Fruit fly (Drosophila melanogaster) whole organism, embryonic: ENCODE measurements around the gene CG10341.

Experiments
- Awh ChIP-seq: fragments of 200-800 bp; sonication (Bioruptor generic); IDR thresholded peaks from 2 replicates; pipeline ENCODE4, ENCODE4 v1.3.6; 2022; ENCODE audit warnings: missing biosample characterization, missing genetic modification characterization
- B-H1 ChIP-seq: fragments of 200-800 bp; sonication (Bioruptor generic); IDR thresholded peaks from 3 replicates; pipeline ENCODE4 v1.3.6; 2022; ENCODE audit warnings: missing biosample characterization, missing genetic modification characterization
- B-H2 ChIP-seq: fragments of 200-800 bp; sonication (Bioruptor generic); optimal IDR thresholded peaks from 2 replicates; lab custom pipeline; 2018; ENCODE audit warnings: missing biosample characterization, mild to moderate bottlenecking, missing genetic modification characterization
- Blimp-1 ChIP-seq: fragments of 200-800 bp; sonication (Bioruptor generic); optimal IDR thresholded peaks from 3 replicates; lab custom pipeline; 2018; ENCODE audit warnings: missing biosample characterization, missing genetic modification characterization, mild to moderate bottlenecking, moderate library complexity, missing genetic modification reagents
- CG10209 ChIP-seq: fragments of 200-800 bp; sonication (Bioruptor generic); optimal IDR thresholded peaks from 3 replicates; lab custom pipeline; 2017; ENCODE audit warnings: missing biosample characterization, mild to moderate bottlenecking, missing genetic modification characterization, missing genetic modification reagents
- CG11456 ChIP-seq: fragments of 200-800 bp; sonication (Bioruptor generic); IDR thresholded peaks from 3 replicates; pipeline ENCODE4 v1.3.6; 2022; ENCODE audit warnings: missing biosample characterization, missing genetic modification characterization
- CG11560 ChIP-seq: fragments of 200-800 bp; sonication (Bioruptor generic); IDR thresholded peaks from 3 replicates; pipeline ENCODE4 v1.3.6; 2022; ENCODE audit warnings: missing biosample characterization, missing genetic modification characterization
- CG13287 ChIP-seq: fragments of 200-800 bp; sonication (Bioruptor generic); IDR thresholded peaks from 2 replicates; pipeline ENCODE4 v1.3.6; 2022; ENCODE audit warnings: missing biosample characterization, missing genetic modification characterization; ENCODE audit not compliant: partially characterized antibody
- CG15479 ChIP-seq: fragments of 200-800 bp; sonication (Bioruptor generic); optimal IDR thresholded peaks from 3 replicates; lab custom pipeline; 2019; ENCODE audit warnings: missing biosample characterization, mild to moderate bottlenecking, missing genetic modification characterization, moderate library complexity
- CG1602 ChIP-seq: fragments of 200-800 bp; sonication (Bioruptor generic); optimal IDR thresholded peaks from 3 replicates; lab custom pipeline; 2016; ENCODE audit warnings: missing biosample characterization, missing genetic modification characterization
- CG1792 ChIP-seq: fragments of 200-800 bp; sonication (Bioruptor generic); optimal IDR thresholded peaks from 2 replicates; lab custom pipeline; 2016; ENCODE audit warnings: missing biosample characterization, missing genetic modification characterization
- CG30431 ChIP-seq: fragments of 200-800 bp; sonication (Bioruptor generic); optimal IDR thresholded peaks from 2 replicates; lab custom pipeline; 2017; ENCODE audit warnings: missing biosample characterization, missing genetic modification characterization
- CG3838 ChIP-seq: fragments of 200-800 bp; sonication (Bioruptor generic); optimal IDR thresholded peaks from 3 replicates; lab custom pipeline; 2016; ENCODE audit warnings: missing biosample characterization, missing genetic modification characterization
- CG4730 ChIP-seq: fragments of 200-800 bp; sonication (Bioruptor generic); IDR thresholded peaks from 2 replicates; pipeline ENCODE4 v1.3.6; 2022; ENCODE audit warnings: missing biosample characterization, missing genetic modification characterization
- CG6791 ChIP-seq: fragments of 200-800 bp; sonication (Bioruptor generic); IDR thresholded peaks from 3 replicates; pipeline ENCODE4 v1.3.6; 2022; ENCODE audit warnings: missing biosample characterization, missing genetic modification characterization; ENCODE audit not compliant: partially characterized antibody
- CG7839 ChIP-seq: fragments of 200-800 bp; sonication (Bioruptor generic); optimal IDR thresholded peaks from 3 replicates; lab custom pipeline; 2018; ENCODE audit warnings: missing biosample characterization, mild to moderate bottlenecking, missing genetic modification characterization, moderate library complexity
- CG7963 ChIP-seq: fragments of 200-800 bp; sonication (Bioruptor generic); IDR thresholded peaks from 3 replicates; pipeline ENCODE4 v1.3.6; 2022; ENCODE audit warnings: missing biosample characterization, missing genetic modification characterization; ENCODE audit not compliant: partially characterized antibody
- CG8924 ChIP-seq: fragments of 200-800 bp; optimal IDR thresholded peaks from 3 replicates; lab custom pipeline; 2019; ENCODE audit warnings: missing biosample characterization, mild to moderate bottlenecking, missing genetic modification characterization, moderate library complexity
- CG9876 ChIP-seq: fragments of 200-800 bp; sonication (Bioruptor generic); optimal IDR thresholded peaks from 2 replicates; lab custom pipeline; 2016; ENCODE audit warnings: missing biosample characterization, missing genetic modification characterization
- Dip2 ChIP-seq: fragments of 200-800 bp; sonication (Bioruptor generic); IDR thresholded peaks from 2 replicates; pipeline ENCODE4 v1.3.6; 2022; ENCODE audit warnings: missing biosample characterization, missing genetic modification characterization
- Doc2 ChIP-seq: fragments of 200-800 bp; sonication (Bioruptor generic); IDR thresholded peaks from 2 replicates; pipeline ENCODE4 v1.3.6; 2022; ENCODE audit warnings: missing biosample characterization, missing genetic modification characterization
- HLH3B ChIP-seq: fragments of 200-800 bp; sonication (Bioruptor generic); IDR thresholded peaks from 2 replicates; pipeline ENCODE4 v1.3.6; 2022; ENCODE audit warnings: missing biosample characterization, missing genetic modification characterization
- HLH4C ChIP-seq: fragments of 200-800 bp; sonication (Bioruptor generic); IDR thresholded peaks from 3 replicates; pipeline ENCODE4 v1.3.6; 2022; ENCODE audit warnings: missing biosample characterization, missing genetic modification characterization; ENCODE audit not compliant: partially characterized antibody
- Hand ChIP-seq: fragments of 200-800 bp; sonication (Bioruptor generic); optimal IDR thresholded peaks from 2 replicates; lab custom pipeline; 2017; ENCODE audit warnings: mild to moderate bottlenecking, missing biosample characterization, missing genetic modification reagents, missing genetic modification characterization
- Hr39 ChIP-seq: fragments of >200 bp; optimal IDR thresholded peaks from 2 replicates; lab custom pipeline; 2017
- Lhr ChIP-seq: fragments of 200-800 bp; sonication (Bioruptor generic); optimal IDR thresholded peaks from 3 replicates; lab custom pipeline; 2017; ENCODE audit warnings: mild to moderate bottlenecking, missing biosample characterization, missing genetic modification reagents, missing genetic modification characterization
- Lim3 ChIP-seq: fragments of 200-800 bp; sonication (Bioruptor generic); IDR thresholded peaks from 2 replicates; pipeline ENCODE4 v1.3.6; 2022; ENCODE audit warnings: missing biosample characterization, missing genetic modification characterization
- MBD-R2 ChIP-seq: fragments of 200-800 bp; sonication (Bioruptor generic); IDR thresholded peaks from 2 replicates; pipeline ENCODE4 v1.3.6; 2022; ENCODE audit warnings: missing biosample characterization, missing genetic modification characterization
- NFAT ChIP-seq: fragments of 200-800 bp; sonication (Bioruptor generic); IDR thresholded peaks from 2 replicates; pipeline ENCODE4 v1.3.6; 2022; ENCODE audit warnings: missing biosample characterization, missing genetic modification characterization
- Nf-YB ChIP-seq: fragments of 200-800 bp; sonication (Bioruptor generic); optimal IDR thresholded peaks from 3 replicates; lab custom pipeline; 2019; ENCODE audit warnings: missing biosample characterization, mild to moderate bottlenecking, missing genetic modification characterization, moderate library complexity
- Nf-YC ChIP-seq: fragments of 200-800 bp; optimal IDR thresholded peaks from 3 replicates; lab custom pipeline; 2019; ENCODE audit warnings: missing biosample characterization, mild to moderate bottlenecking, missing genetic modification characterization, moderate library complexity
- Side ChIP-seq: fragments of 200-800 bp; sonication (Bioruptor generic); optimal IDR thresholded peaks from 2 replicates; lab custom pipeline; 2016; ENCODE audit warnings: missing biosample characterization, missing genetic modification characterization
- Six4 ChIP-seq: fragments of 200-800 bp; sonication (Bioruptor generic); optimal IDR thresholded peaks from 2 replicates; lab custom pipeline; 2016; ENCODE audit warnings: missing biosample characterization, missing genetic modification characterization
- amos ChIP-seq: fragments of 200-800 bp; sonication (Bioruptor generic); IDR thresholded peaks from 2 replicates; pipeline ENCODE4 v1.3.6; 2022; ENCODE audit warnings: missing biosample characterization, missing genetic modification characterization; ENCODE audit not compliant: partially characterized antibody
- bbx ChIP-seq: fragments of 200-800 bp; sonication (Bioruptor generic); IDR thresholded peaks from 2 replicates; pipeline ENCODE4 v1.3.6; 2022; ENCODE audit warnings: missing biosample characterization, missing genetic modification characterization; ENCODE audit not compliant: partially characterized antibody
- br ChIP-seq: fragments of >200 bp; optimal IDR thresholded peaks from 2 replicates; lab custom pipeline; 2017
- corto ChIP-seq: fragments of 200-800 bp; sonication (Bioruptor generic); optimal IDR thresholded peaks from 2 replicates; lab custom pipeline; 2016; ENCODE audit warnings: missing biosample characterization, mild to moderate bottlenecking, missing genetic modification characterization, moderate library complexity
- crp ChIP-seq, 2 experiments: fragments of 200-800 bp; sonication (Bioruptor generic); optimal IDR thresholded peaks; 2 replicates in 1 of 2; 3 replicates in 1 of 2; lab custom pipeline; 2017; ENCODE audit warnings: missing biosample characterization in 2 of 2, missing genetic modification characterization in 2 of 2, mild to moderate bottlenecking in 1 of 2, moderate library complexity in 1 of 2
- dimm ChIP-seq: fragments of 200-800 bp; sonication (Bioruptor generic); IDR thresholded peaks from 2 replicates; pipeline ENCODE4 v1.3.6; 2022; ENCODE audit warnings: missing biosample characterization, missing genetic modification characterization
- lmd ChIP-seq: fragments of 200-800 bp; sonication (Bioruptor generic); IDR thresholded peaks from 2 replicates; pipeline ENCODE4 v1.3.6; 2022; ENCODE audit warnings: missing biosample characterization, missing genetic modification characterization
- lov ChIP-seq, 2 experiments: fragments of 200-800 bp in 1 of 2; fragments of >200 bp in 1 of 2; sonication (Bioruptor generic) in 1 of 2; IDR thresholded peaks in 1 of 2; optimal IDR thresholded peaks in 1 of 2; 2 replicates in 1 of 2; 3 replicates in 1 of 2; pipeline versions ENCODE4 v1.3.6 to Lab custom; 2017 to 2022; ENCODE audit warnings: missing biosample characterization in 1 of 2, missing genetic modification characterization in 1 of 2
- pnt ChIP-seq: fragments of 200-800 bp; sonication (Bioruptor generic); optimal IDR thresholded peaks from 3 replicates; lab custom pipeline; 2016; ENCODE audit warnings: missing biosample characterization, missing genetic modification characterization
- ranshi ChIP-seq: fragments of 200-800 bp; sonication (Bioruptor generic); IDR thresholded peaks from 2 replicates; pipeline ENCODE4 v1.3.6; 2022; ENCODE audit warnings: missing biosample characterization, missing genetic modification characterization
- sc ChIP-seq, 3 experiments: fragments of >200 bp in 2 of 3; fragments of 200-800 bp in 1 of 3; sonication (Bioruptor generic) in 1 of 3; optimal IDR thresholded peaks; 2 replicates in 2 of 3; 3 replicates in 1 of 3; lab custom pipeline; 2017; ENCODE audit warnings: mild to moderate bottlenecking in 1 of 3, missing biosample characterization in 1 of 3, missing genetic modification characterization in 1 of 3, missing genetic modification reagents in 1 of 3
- slbo ChIP-seq: fragments of 200-800 bp; sonication (Bioruptor generic); IDR thresholded peaks from 2 replicates; pipeline ENCODE4 v1.3.6; 2022; ENCODE audit warnings: missing biosample characterization, missing genetic modification characterization
- sob ChIP-seq: fragments of 200-800 bp; sonication (Bioruptor generic); IDR thresholded peaks from 2 replicates; pipeline ENCODE4 v1.3.6; 2022; ENCODE audit warnings: missing biosample characterization, missing genetic modification characterization
- ssp ChIP-seq: fragments of 200-800 bp; sonication (Bioruptor generic); IDR thresholded peaks from 2 replicates; pipeline ENCODE4 v1.3.6; 2022; ENCODE audit warnings: missing biosample characterization, missing genetic modification characterization
- usp ChIP-seq: fragments of >200 bp; optimal IDR thresholded peaks from 2 replicates; lab custom pipeline; 2017; ENCODE audit warnings: missing biosample characterization, missing genetic modification characterization
- zen ChIP-seq: fragments of 200-800 bp; sonication (Bioruptor generic); optimal IDR thresholded peaks from 3 replicates; lab custom pipeline; 2018; ENCODE audit warnings: missing biosample characterization, mild to moderate bottlenecking, missing genetic modification characterization, moderate library complexity

The CG10341 gene

dm6 chr2L:18705617-18706046 lies 7.1 kb downstream of the CG10341 start, which contains the start of gene Jwa (continued):
- TF ChIP-seq Lim3 (peak; percentile 65), CG30431 (GFP tag; lab: Kevin White, UChicago) (peak; percentile 96), Side (GFP tag; lab: Kevin White, UChicago) (peak; percentile 91), CG10209 (GFP tag; lab: Kevin White, UChicago) (peak; percentile 95), Awh (GFP tag; lab: Robert Waterston, UW) (peak; percentile 80), crp (GFP tag; optimal IDR thresholded peaks at IDR 0.05; lab: Kevin White, UChicago) (peak in 1 of 2 experiments; percentile 52), Hand (GFP tag; lab: Kevin White, UChicago) (peak; percentile 82), Dip2 (GFP tag; lab: Robert Waterston, UW) (0 out of 2 replicates have a peak, but pooled peaks have one; percentile 16), corto (peak; percentile 22), HLH3B (GFP tag; lab: Robert Waterston, UW) (peak; percentile 94), CG13287 (peak; percentile 100), CG15479 (GFP tag; lab: Kevin White, UChicago) (no peak), usp (GFP tag; lab: Kevin White, UChicago) (no peak), CG1792 (GFP tag; lab: Kevin White, UChicago) (peak; percentile 57), lov (optimal IDR thresholded peaks at IDR 0.05; lab: Kevin White, UChicago) (no peak), lov (GFP tag; IDR thresholded peaks at IDR 0.05; lab: Robert Waterston, UW) (peak; percentile 83; the same call in 2 of the 3 replicates), CG6791 (GFP tag; lab: Robert Waterston, UW) (peak; percentile 97), MBD-R2 (GFP tag; lab: Robert Waterston, UW) (peak; percentile 94), sc (optimal IDR thresholded peaks at IDR 0.05; lab: Kevin White, UChicago) (no peak), sc (GFP tag; optimal IDR thresholded peaks at IDR 0.05; lab: Kevin White, UChicago) (peak; percentile 86), B-H1 (GFP tag; lab: Robert Waterston, UW) (peak; percentile 80), ssp (GFP tag; lab: Robert Waterston, UW) (peak; percentile 83), CG7963 (GFP tag; lab: Robert Waterston, UW) (peak; percentile 93), pnt (GFP tag; lab: Kevin White, UChicago) (peak; percentile 91), lmd (GFP tag; lab: Robert Waterston, UW) (peak; percentile 91), Blimp-1 (peak; percentile 71), CG11560 (tag; lab: Robert Waterston, UW) (peak; percentile 71; the same call in 2 of the 3 replicates), Lhr (peak; percentile 80), Nf-YC (tag; lab: Kevin White, UChicago) (peak; percentile 74), Hr39 (lab: Kevin White, UChicago) (no peak), CG7839 (peak; percentile 89), CG3838 (peak; percentile 84), CG4730 (peak; percentile 77), CG1602 (GFP tag; lab: Kevin White, UChicago) (peak; percentile 94), NFAT (GFP tag; lab: Robert Waterston, UW) (peak; percentile 92), B-H2 (peak; percentile 94), Nf-YB (peak; percentile 80), Six4 (GFP tag; lab: Kevin White, UChicago) (peak; percentile 89), HLH4C (GFP tag; lab: Robert Waterston, UW) (peak; percentile 98), bbx (peak; percentile 97), CG9876 (GFP tag; lab: Kevin White, UChicago) (peak; percentile 87), dimm (peak; percentile 85), br (lab: Kevin White, UChicago) (no peak), ranshi (GFP tag; lab: Robert Waterston, UW) (peak; percentile 91), zen (tag; lab: Kevin White, UChicago) (peak; percentile 77), CG11456 (peak; percentile 90), sob (GFP tag; lab: Robert Waterston, UW) (peak; percentile 95), amos (GFP tag; lab: Robert Waterston, UW) (peak; percentile 97), Doc2 (GFP tag; lab: Robert Waterston, UW) (peak; percentile 51; the same call in 1 of the 2 replicates), slbo (GFP tag; lab: Robert Waterston, UW) (peak; percentile 98), CG8924 (peak; percentile 93)
